Fruit fly (Drosophila melanogaster) whole organism, embryonic: ENCODE measurements around the gene spn-E.

ENCODE experiments used
- CG10654 ChIP-seq: fragments of 200-800 bp; sonication (Bioruptor generic); optimal IDR thresholded peaks from 2 replicates; lab custom pipeline; 2016; ENCODE audit warnings: missing biosample characterization, missing genetic modification characterization
- CG14050 ChIP-seq: fragments of 200-800 bp; sonication (Bioruptor generic); IDR thresholded peaks from 3 replicates; pipeline ENCODE4 v1.3.6; 2022; ENCODE audit warnings: missing biosample characterization, missing genetic modification characterization
- CG1529 ChIP-seq: fragments of 200-800 bp; sonication (Bioruptor generic); optimal IDR thresholded peaks from 3 replicates; lab custom pipeline; 2018; ENCODE audit warnings: missing biosample characterization, missing genetic modification characterization
- CG15479 ChIP-seq: fragments of 200-800 bp; sonication (Bioruptor generic); optimal IDR thresholded peaks from 3 replicates; lab custom pipeline; 2019; ENCODE audit warnings: missing biosample characterization, mild to moderate bottlenecking, missing genetic modification characterization, moderate library complexity
- CG1603 ChIP-seq: fragments of 200-800 bp; sonication (Bioruptor generic); optimal IDR thresholded peaks from 2 replicates; lab custom pipeline; 2019; ENCODE audit warnings: missing biosample characterization, mild to moderate bottlenecking, missing genetic modification characterization, moderate library complexity
- CG17568 ChIP-seq: fragments of 200-800 bp; sonication (Bioruptor generic); optimal IDR thresholded peaks from 2 replicates; lab custom pipeline; 2018; ENCODE audit warnings: missing biosample characterization, mild to moderate bottlenecking, missing genetic modification characterization, moderate library complexity
- CG17829 ChIP-seq: fragments of 200-800 bp; optimal IDR thresholded peaks from 2 replicates; lab custom pipeline; 2019; ENCODE audit warnings: missing biosample characterization, mild to moderate bottlenecking, missing genetic modification characterization, moderate library complexity
- CG1832 ChIP-seq: fragments of 200-800 bp; sonication (Bioruptor generic); optimal IDR thresholded peaks from 2 replicates; lab custom pipeline; 2017; ENCODE audit warnings: missing biosample characterization, mild to moderate bottlenecking, missing genetic modification characterization, inconsistent platforms
- CG18619 ChIP-seq: fragments of 200-800 bp; sonication (Bioruptor generic); optimal IDR thresholded peaks from 3 replicates; lab custom pipeline; 2017; ENCODE audit warnings: missing biosample characterization, mild to moderate bottlenecking, missing genetic modification characterization
- CG30431 ChIP-seq: fragments of 200-800 bp; sonication (Bioruptor generic); optimal IDR thresholded peaks from 2 replicates; lab custom pipeline; 2017; ENCODE audit warnings: missing biosample characterization, missing genetic modification characterization
- CG3065 ChIP-seq: fragments of 200-800 bp; sonication (Bioruptor generic); optimal IDR thresholded peaks from 2 replicates; lab custom pipeline; 2016; ENCODE audit warnings: missing biosample characterization, missing genetic modification characterization
- CG33213 ChIP-seq: fragments of 200-800 bp; sonication (Bioruptor generic); optimal IDR thresholded peaks from 3 replicates; lab custom pipeline; 2016; ENCODE audit warnings: missing biosample characterization, missing genetic modification characterization
- CG34224 ChIP-seq: fragments of 200-800 bp; sonication (Bioruptor generic); IDR thresholded peaks from 3 replicates; pipeline ENCODE4 v1.3.6; 2022; ENCODE audit warnings: missing biosample characterization, missing genetic modification characterization; ENCODE audit not compliant: partially characterized antibody
- CG34376 ChIP-seq: fragments of 200-800 bp; sonication (Bioruptor generic); optimal IDR thresholded peaks from 2 replicates; lab custom pipeline; 2018; ENCODE audit warnings: missing biosample characterization, mild to moderate bottlenecking, missing genetic modification characterization
- CG6813 ChIP-seq: fragments of 200-800 bp; sonication (Bioruptor generic); optimal IDR thresholded peaks from 2 replicates; lab custom pipeline; 2017; ENCODE audit warnings: missing biosample characterization, missing genetic modification characterization, mild to moderate bottlenecking, moderate library complexity, missing genetic modification reagents
- CG7271 ChIP-seq: fragments of 200-800 bp; sonication (Bioruptor generic); optimal IDR thresholded peaks from 2 replicates; lab custom pipeline; 2018; ENCODE audit warnings: missing biosample characterization, mild to moderate bottlenecking, missing genetic modification characterization, moderate library complexity
- CG8089 ChIP-seq: fragments of 200-800 bp; sonication (Bioruptor generic); optimal IDR thresholded peaks from 3 replicates; lab custom pipeline; 2016; ENCODE audit warnings: missing biosample characterization, missing genetic modification characterization
- CG9932 ChIP-seq: fragments of 200-800 bp; sonication (Bioruptor generic); IDR thresholded peaks from 2 replicates; pipeline ENCODE4 v1.3.6; 2022; ENCODE audit warnings: missing biosample characterization, missing genetic modification characterization
- Camta ChIP-seq: fragments of 200-800 bp; sonication (Bioruptor generic); optimal IDR thresholded peaks from 2 replicates; lab custom pipeline; 2016; ENCODE audit warnings: missing biosample characterization, missing genetic modification characterization
- CrebB ChIP-seq: fragments of 200-800 bp; sonication (Bioruptor generic); optimal IDR thresholded peaks from 3 replicates; lab custom pipeline; 2018; ENCODE audit warnings: missing biosample characterization, mild to moderate bottlenecking, missing genetic modification characterization
- Dek ChIP-seq: fragments of 200-800 bp; sonication (Bioruptor generic); optimal IDR thresholded peaks from 3 replicates; lab custom pipeline; 2019; ENCODE audit warnings: missing biosample characterization, mild to moderate bottlenecking, missing genetic modification characterization, moderate library complexity
- Dp ChIP-seq: fragments of 200-800 bp; sonication (Bioruptor generic); optimal IDR thresholded peaks from 2 replicates; lab custom pipeline; 2018; ENCODE audit warnings: missing biosample characterization, mild to moderate bottlenecking, missing genetic modification characterization, moderate library complexity
- E2f1 ChIP-seq: fragments of 200-800 bp; sonication (Bioruptor generic); IDR thresholded peaks from 2 replicates; pipeline ENCODE4 v1.3.6; 2022; ENCODE audit warnings: missing biosample characterization, missing genetic modification characterization
- E2f2 ChIP-seq: fragments of 200-800 bp; sonication (Bioruptor generic); IDR thresholded peaks from 2 replicates; pipeline ENCODE4 v1.3.6; 2022; ENCODE audit warnings: missing biosample characterization, missing genetic modification characterization
- ERR ChIP-seq: fragments of 200-800 bp; sonication (Bioruptor generic); optimal IDR thresholded peaks from 2 replicates; lab custom pipeline; 2016; ENCODE audit warnings: missing biosample characterization, missing genetic modification characterization
- Ets97D ChIP-seq: fragments of 200-800 bp; sonication (Bioruptor generic); optimal IDR thresholded peaks from 3 replicates; lab custom pipeline; 2016; ENCODE audit warnings: missing biosample characterization, missing genetic modification characterization
- Fer1 ChIP-seq: fragments of 200-800 bp; sonication (Bioruptor generic); optimal IDR thresholded peaks from 2 replicates; lab custom pipeline; 2017; ENCODE audit warnings: missing biosample characterization, mild to moderate bottlenecking, missing genetic modification characterization
- Fer2 ChIP-seq: fragments of 200-800 bp; sonication (Bioruptor generic); optimal IDR thresholded peaks from 2 replicates; lab custom pipeline; 2018; ENCODE audit warnings: missing biosample characterization, mild to moderate bottlenecking, missing genetic modification characterization, moderate library complexity
- HLH4C ChIP-seq: fragments of 200-800 bp; sonication (Bioruptor generic); IDR thresholded peaks from 3 replicates; pipeline ENCODE4 v1.3.6; 2022; ENCODE audit warnings: missing biosample characterization, missing genetic modification characterization; ENCODE audit not compliant: partially characterized antibody
- HLH54F ChIP-seq: fragments of 200-800 bp; sonication (Bioruptor generic); optimal IDR thresholded peaks from 3 replicates; lab custom pipeline; 2016; ENCODE audit warnings: missing biosample characterization, missing genetic modification characterization
- Hr39 ChIP-seq: fragments of >200 bp; optimal IDR thresholded peaks from 2 replicates; lab custom pipeline; 2017
- Hr51 ChIP-seq, 2 experiments: fragments of 200-800 bp; sonication (Bioruptor generic); optimal IDR thresholded peaks; 2 replicates in 1 of 2; 3 replicates in 1 of 2; lab custom pipeline; 2016 to 2018; ENCODE audit warnings: missing biosample characterization in 2 of 2, missing genetic modification characterization in 2 of 2, mild to moderate bottlenecking in 1 of 2, moderate library complexity in 1 of 2
- Med ChIP-seq: fragments of 200-800 bp; sonication (Bioruptor generic); peaks from one replicate; lab custom pipeline; 2016; ENCODE audit warnings: missing biosample characterization, missing genetic modification characterization, mild to moderate bottlenecking, inconsistent platforms, moderate library complexity
- Trl ChIP-seq, 3 experiments: fragments of >200 bp in 2 of 3; fragments of 200-800 bp in 1 of 3; sonication (Bioruptor generic) in 1 of 3; optimal IDR thresholded peaks; 2 replicates in 1 of 3; 3 replicates in 2 of 3; lab custom pipeline; 2016 to 2017; ENCODE audit warnings: missing biosample characterization in 1 of 3, missing genetic modification characterization in 1 of 3
- Xbp1 ChIP-seq: fragments of 200-800 bp; sonication (Bioruptor generic); optimal IDR thresholded peaks from 3 replicates; lab custom pipeline; 2016; ENCODE audit warnings: missing biosample characterization, mild to moderate bottlenecking, missing genetic modification characterization
- az2 ChIP-seq: fragments of 200-800 bp; sonication (Bioruptor generic); optimal IDR thresholded peaks from 3 replicates; lab custom pipeline; 2016; ENCODE audit warnings: missing biosample characterization, missing genetic modification characterization
- bbx ChIP-seq: fragments of 200-800 bp; sonication (Bioruptor generic); IDR thresholded peaks from 2 replicates; pipeline ENCODE4 v1.3.6; 2022; ENCODE audit warnings: missing biosample characterization, missing genetic modification characterization; ENCODE audit not compliant: partially characterized antibody
- da ChIP-seq: fragments of 200-800 bp; sonication (Bioruptor generic); optimal IDR thresholded peaks from 2 replicates; lab custom pipeline; 2016; ENCODE audit warnings: missing biosample characterization, missing genetic modification characterization
- dysf ChIP-seq: fragments of 200-800 bp; sonication (Bioruptor generic); IDR thresholded peaks from 3 replicates; pipeline ENCODE4 v1.3.6; 2022; ENCODE audit warnings: missing biosample characterization, missing genetic modification characterization
- fd3F ChIP-seq: fragments of 200-800 bp; sonication (Bioruptor generic); optimal IDR thresholded peaks from 2 replicates; lab custom pipeline; 2018; ENCODE audit warnings: missing biosample characterization, mild to moderate bottlenecking, missing genetic modification characterization, moderate library complexity
- fru ChIP-seq: fragments of >200 bp; optimal IDR thresholded peaks from 2 replicates; lab custom pipeline; 2017
- gcm2 ChIP-seq: fragments of 200-800 bp; sonication (Bioruptor generic); optimal IDR thresholded peaks from 2 replicates; lab custom pipeline; 2016; ENCODE audit warnings: missing biosample characterization, missing genetic modification characterization
- ham ChIP-seq: fragments of 200-800 bp; sonication (Bioruptor generic); IDR thresholded peaks from 2 replicates; pipeline ENCODE4 v1.3.6; 2022; ENCODE audit warnings: missing biosample characterization, missing genetic modification characterization
- nerfin-1 ChIP-seq: fragments of 200-800 bp; sonication (Bioruptor generic); optimal IDR thresholded peaks from 3 replicates; lab custom pipeline; 2019; ENCODE audit warnings: missing biosample characterization, mild to moderate bottlenecking, missing genetic modification characterization, moderate library complexity
- pros ChIP-seq: fragments of 200-800 bp; sonication (Bioruptor generic); optimal IDR thresholded peaks from 3 replicates; lab custom pipeline; 2019; ENCODE audit warnings: missing biosample characterization, mild to moderate bottlenecking, missing genetic modification characterization, moderate library complexity
- psq ChIP-seq: fragments of 200-800 bp; sonication (Bioruptor generic); optimal IDR thresholded peaks from 2 replicates; lab custom pipeline; 2017; ENCODE audit warnings: missing biosample characterization, missing genetic modification characterization
- slou ChIP-seq: fragments of 200-800 bp; sonication (Bioruptor generic); optimal IDR thresholded peaks from 3 replicates; lab custom pipeline; 2016; ENCODE audit warnings: missing biosample characterization, missing genetic modification characterization
- tll ChIP-seq, 2 experiments: fragments of 200-800 bp in 1 of 2; fragments of >200 bp in 1 of 2; sonication (Bioruptor generic) in 1 of 2; optimal IDR thresholded peaks; 2 replicates each; lab custom pipeline; 2017 to 2019; ENCODE audit warnings: missing biosample characterization in 2 of 2, missing genetic modification characterization in 2 of 2, mild to moderate bottlenecking in 1 of 2, moderate library complexity in 1 of 2

Gene spn-E

dm6 chr3R:15839294-15839693, 2.1 kb downstream of the spn-E start, which contains the start of gene Pbp45 (continued):
- TF ChIP-seq CG9932 (GFP tag; lab: Robert Waterston, UW) (peak; percentile 49; the same call in 1 of the 2 replicates), nerfin-1 (tag; lab: Kevin White, UChicago) (no peak), HLH54F (GFP tag; lab: Kevin White, UChicago) (peak; percentile 19), da (no peak), bbx (0 out of 2 replicates have a peak, but pooled peaks have one; percentile 41), Med (peak; percentile 41), Dek (tag; lab: Kevin White, UChicago) (no peak), psq (GFP tag; lab: Kevin White, UChicago) (no peak), CG1603 (no peak), Dp (GFP tag; lab: Kevin White, UChicago) (peak; percentile 89), dysf (no peak), CG7271 (no peak), az2 (peak; percentile 4), tll (GFP tag; optimal IDR thresholded peaks at IDR 0.05; lab: Kevin White, UChicago) (no peak), CG1832 (GFP tag; lab: Kevin White, UChicago) (no peak), Xbp1 (GFP tag; lab: Kevin White, UChicago) (peak; percentile 21)

- TF ChIP-seq slou (GFP tag; lab: Kevin White, UChicago) (no peak), CG30431 (GFP tag; lab: Kevin White, UChicago) (no peak), Fer1 (GFP tag; lab: Kevin White, UChicago) (no peak), CG33213 (GFP tag; lab: Kevin White, UChicago) (no peak), CG3065 (no peak), CG18619 (GFP tag; lab: Kevin White, UChicago) (no peak), CG8089 (GFP tag; lab: Kevin White, UChicago) (no peak), CrebB (no peak), CG6813 (GFP tag; lab: Kevin White, UChicago) (no peak)
These were observed 9.0 kb downstream of the spn-E start, which contains the start of gene CG4546 for dm6 chr3R:15846234-15846633. Gene CG4546 (plus strand): TSS chr3R:15846534.

- TF ChIP-seq ham (GFP tag; lab: Robert Waterston, UW) (0 out of 2 replicates have a peak, but pooled peaks have one; percentile 12), Trl (optimal IDR thresholded peaks at IDR 0.05; lab: Kevin White, UChicago) (peak; percentile 4 to 14), Trl (GFP tag; optimal IDR thresholded peaks at IDR 0.05; lab: Kevin White, UChicago) (no peak), Hr39 (lab: Kevin White, UChicago) (no peak), Fer2 (tag; lab: Kevin White, UChicago) (no peak), Camta (GFP tag; lab: Kevin White, UChicago) (no peak), CG14050 (no peak), ERR (GFP tag; lab: Kevin White, UChicago) (no peak), Ets97D (GFP tag; lab: Kevin White, UChicago) (no peak), CG17568 (GFP tag; lab: Kevin White, UChicago) (no peak), fru (lab: Kevin White, UChicago) (no peak), Hr51 (GFP tag; optimal IDR thresholded peaks at IDR 0.05; lab: Kevin White, UChicago) (no peak), CG10654 (GFP tag; lab: Kevin White, UChicago) (no peak), CG1832 (GFP tag; lab: Kevin White, UChicago) (peak; percentile 24), CG17829 (tag; lab: Kevin White, UChicago) (no peak), CG34376 (peak; percentile 89), HLH4C (GFP tag; lab: Robert Waterston, UW) (no peak), fd3F (GFP tag; lab: Kevin White, UChicago) (no peak), CG34224 (GFP tag; lab: Robert Waterston, UW) (no peak), E2f1 (GFP tag; lab: Robert Waterston, UW) (no peak), CG1529 (GFP tag; lab: Kevin White, UChicago) (no peak), E2f2 (GFP tag; lab: Robert Waterston, UW) (no peak), gcm2 (GFP tag; lab: Kevin White, UChicago) (no peak), CG15479 (GFP tag; lab: Kevin White, UChicago) (peak; percentile 16), pros (GFP tag; lab: Kevin White, UChicago) (no peak)
These were observed 14.7 kb downstream of the spn-E start for dm6 chr3R:15851912-15852311.
